Worm (Caenorhabditis elegans) whole organism, L4/young adult: ENCODE measurements around the gene B0546.5.
"Not testable (repeated sequence)": the region's sequence is repeated elsewhere in the genome, so short reads cannot be mapped to it uniquely, and the experiment has no call there.

ENCODE experiments used
- W03F9.2 ChIP-seq: fragments of 150-350 bp; optimal IDR thresholded peaks from 2 replicates; lab custom pipeline; 2014; ENCODE audit warnings: missing biosample characterization, missing genetic modification characterization
- him-1 ChIP-seq: sonication (generic microtip); optimal IDR thresholded peaks from 2 replicates; lab custom pipeline; 2016; ENCODE audit warnings: missing genotype, missing genetic modification reagents, missing genetic modification characterization, missing compliant biosample characterization

DNA sequence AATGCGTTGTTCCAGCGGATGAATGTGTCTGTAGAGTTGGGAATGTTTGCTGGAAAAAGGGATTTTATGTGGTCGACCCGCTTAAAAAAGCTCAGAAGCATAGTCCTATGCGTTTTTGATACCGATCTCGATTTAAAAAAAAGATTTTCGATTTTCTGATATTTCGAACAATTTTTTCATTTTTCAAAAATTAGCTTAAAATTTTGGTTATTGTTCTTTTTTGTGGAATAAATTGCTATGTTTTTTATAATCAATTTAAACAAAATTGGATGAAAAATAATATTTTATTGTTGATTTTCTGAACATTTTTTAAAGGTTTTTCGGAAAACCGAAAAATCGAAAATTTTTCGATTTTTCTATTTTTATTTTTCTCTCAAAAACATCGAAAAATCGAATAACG is 43.5 kb upstream of the B0546.5 start, which contains the start of gene C04C3.7:
- TF ChIP-seq him-1, W03F9.2 (tag; lab: Kevin White, UChicago): not testable (repeated sequence)
